Fruit fly (Drosophila melanogaster): ENCODE measurements around the gene pigeon.

The pigeon gene

dm6 chr2L:19225984-19226914 is 40.4 kb downstream of the pigeon start (continued):
- TF ChIP-seq Bteb2 (GFP tag; optimal IDR thresholded peaks at IDR 0.05) = peak; percentile 43
- TF ChIP-seq CG12744 (GFP tag; optimal IDR thresholded peaks at IDR 0.05) = peak; percentile 31
- no peak for TF ChIP-seq usp (GFP tag; optimal IDR thresholded peaks at IDR 0.05)
- peak; percentile 61; the same call in 2 of the 3 replicates for TF ChIP-seq CG34422 (GFP tag; IDR thresholded peaks at IDR 0.05)
- peak; percentile 86 for TF ChIP-seq CG7839 (tag; optimal IDR thresholded peaks at IDR 0.05)
- peak; percentile 15; the same call in 1 of the 2 replicates for TF ChIP-seq Ravus (GFP tag; IDR thresholded peaks at IDR 0.05)
- peak; percentile 67 for TF ChIP-seq CG13123 (GFP tag; optimal IDR thresholded peaks at IDR 0.05)
- TF ChIP-seq mirr (GFP tag; optimal IDR thresholded peaks at IDR 0.05) = no peak
- TF ChIP-seq E2f2 (GFP tag; IDR thresholded peaks at IDR 0.05) = peak; percentile 50
- peak; percentile 72 for TF ChIP-seq CG10366 (GFP tag; IDR thresholded peaks at IDR 0.05)
- peak; percentile 49 for TF ChIP-seq slp2 (GFP tag; optimal IDR thresholded peaks at IDR 0.05)
- TF ChIP-seq Side (GFP tag; optimal IDR thresholded peaks at IDR 0.05) = peak; percentile 66
- peak; percentile 30 for TF ChIP-seq CG2116 (GFP tag; optimal IDR thresholded peaks at IDR 0.05)
- peak; percentile 32 for TF ChIP-seq vfl (GFP tag; optimal IDR thresholded peaks at IDR 0.05)
- TF ChIP-seq CG6813 (GFP tag; optimal IDR thresholded peaks at IDR 0.05) = peak; percentile 70
- TF ChIP-seq CG2199 (GFP tag; IDR thresholded peaks at IDR 0.05) = 0 out of 3 replicates have a peak, but pooled peaks have one; percentile 58
- peak; percentile 93 for TF ChIP-seq Med (GFP tag)
- peak; percentile 17 for TF ChIP-seq CG10431 (GFP tag; optimal IDR thresholded peaks at IDR 0.05)
- peak; percentile 58 for TF ChIP-seq CG17385 (GFP tag; optimal IDR thresholded peaks at IDR 0.05)
- TF ChIP-seq Hey (tag; optimal IDR thresholded peaks at IDR 0.05) = no peak
- TF ChIP-seq CG1647 (GFP tag; optimal IDR thresholded peaks at IDR 0.05) = peak; percentile 56
- peak; percentile 50 for TF ChIP-seq psq (GFP tag; optimal IDR thresholded peaks at IDR 0.05)
- TF ChIP-seq CHES-1-like (GFP tag; optimal IDR thresholded peaks at IDR 0.05) = peak; percentile 25
- no peak for TF ChIP-seq Rfx (GFP tag; IDR thresholded peaks at IDR 0.05)
- TF ChIP-seq CG10959 (GFP tag; IDR thresholded peaks at IDR 0.05) = peak; percentile 88
- peak; percentile 40 for TF ChIP-seq NfI (GFP tag; optimal IDR thresholded peaks at IDR 0.05)
- TF ChIP-seq CG12071 (GFP tag; optimal IDR thresholded peaks at IDR 0.05) = peak; percentile 15
- TF ChIP-seq CG17612 (GFP tag; IDR thresholded peaks at IDR 0.05) = peak; percentile 8; the same call in 1 of the 2 replicates
- TF ChIP-seq CG12219 (GFP tag; optimal IDR thresholded peaks at IDR 0.05) = peak; percentile 76
- TF ChIP-seq CG15514 (GFP tag; optimal IDR thresholded peaks at IDR 0.05) = no peak
- 0 out of 2 replicates have a peak, but pooled peaks have one; percentile 31 for TF ChIP-seq seq (GFP tag; IDR thresholded peaks at IDR 0.05)
- no peak for TF ChIP-seq CG31224 (GFP tag; IDR thresholded peaks at IDR 0.05)
- peak; percentile 77 for TF ChIP-seq gcm (GFP tag; optimal IDR thresholded peaks at IDR 0.05)
- peak; percentile 61 for TF ChIP-seq CG11723 (GFP tag; optimal IDR thresholded peaks at IDR 0.05)
- peak; percentile 25 for TF ChIP-seq fu2 (GFP tag; optimal IDR thresholded peaks at IDR 0.05)
- peak; percentile 86 for TF ChIP-seq gsb-n (tag; optimal IDR thresholded peaks at IDR 0.05)
- TF ChIP-seq repo (GFP tag; optimal IDR thresholded peaks at IDR 0.05) = peak; percentile 27
- TF ChIP-seq CG12299 (tag; optimal IDR thresholded peaks at IDR 0.05) = no peak
- TF ChIP-seq trh (GFP tag; optimal IDR thresholded peaks at IDR 0.05) = peak; percentile 59
- no peak for TF ChIP-seq ftz-f1 (GFP tag; optimal IDR thresholded peaks at IDR 0.05)
- no peak for TF ChIP-seq CG14014 (GFP tag; IDR thresholded peaks at IDR 0.05)
- peak; percentile 90 for TF ChIP-seq CG18262 (tag; optimal IDR thresholded peaks at IDR 0.05)
- peak; percentile 62 for TF ChIP-seq trem (tag; optimal IDR thresholded peaks at IDR 0.05)
- TF ChIP-seq Kr (GFP tag; optimal IDR thresholded peaks at IDR 0.05) = no peak
- peak; percentile 77 for TF ChIP-seq CG6689 (GFP tag; IDR thresholded peaks at IDR 0.05)
- TF ChIP-seq en (GFP tag; optimal IDR thresholded peaks at IDR 0.05) = peak; percentile 77
- peak; percentile 94 for TF ChIP-seq nmo (GFP tag; optimal IDR thresholded peaks at IDR 0.05)
- peak; percentile 83 for TF ChIP-seq CG32772 (GFP tag; IDR thresholded peaks at IDR 0.05)
- peak; percentile 35 for TF ChIP-seq NK7.1 (GFP tag; optimal IDR thresholded peaks at IDR 0.05)
